Worm (Caenorhabditis elegans): ENCODE measurements around the gene esyt-2.

ce11 chrIII:6178586-6178985 lies 52.2 kb downstream of the esyt-2 start, which contains the start of gene F42A10.7:
- no peak for TF ChIP-seq unc-55 (GFP tag; optimal IDR thresholded peaks at IDR 0.05)
- TF ChIP-seq fkh-6 (tag; optimal IDR thresholded peaks at IDR 0.05): no peak
- TF ChIP-seq pag-3 (tag; optimal IDR thresholded peaks at IDR 0.05; ENCODE audit: borderline replicate concordance): no peak
- TF ChIP-seq tbx-2 (tag; optimal IDR thresholded peaks at IDR 0.05): no peak
- no peak for TF ChIP-seq lin-11 (tag; optimal IDR thresholded peaks at IDR 0.05)
- no peak for TF ChIP-seq nfya-1 (tag; optimal IDR thresholded peaks at IDR 0.05)

All from whole organism, late embryonic.